Worm (Caenorhabditis elegans) whole organism, late embryonic: ENCODE data around the gene exos-2.

Source experiments
- ceh-6 ChIP-seq: fragments of 200-800 bp; sonication (Bioruptor generic); optimal IDR thresholded peaks from 2 replicates; lab custom pipeline; 2018; ENCODE audit warnings: mild to moderate bottlenecking, missing genetic modification characterization, missing compliant biosample characterization
- hlh-30 ChIP-seq: sonication (generic microtip); optimal IDR thresholded peaks from 2 replicates; lab custom pipeline; 2017; ENCODE audit warnings: antibody characterized with exemption, missing genetic modification characterization, missing compliant biosample characterization; ENCODE audit not compliant: insufficient read depth
- lim-6 ChIP-seq: sonication (generic microtip); optimal IDR thresholded peaks from 2 replicates; lab custom pipeline; 2016; ENCODE audit warnings: missing genetic modification characterization, missing compliant biosample characterization
- nfya-1 ChIP-seq: sonication (generic microtip); optimal IDR thresholded peaks from 2 replicates; lab custom pipeline; 2017; ENCODE audit warnings: missing genetic modification characterization, mild to moderate bottlenecking, missing compliant biosample characterization, antibody characterized with exemption, moderate library complexity
- nhr-232 ChIP-seq: sonication (generic microtip); optimal IDR thresholded peaks from 2 replicates; lab custom pipeline; 2016; ENCODE audit warnings: missing genetic modification characterization, missing compliant biosample characterization
- odd-2 ChIP-seq: sonication (generic microtip); optimal IDR thresholded peaks from 2 replicates; lab custom pipeline; 2017; ENCODE audit warnings: antibody characterized with exemption, mild to moderate bottlenecking, missing genetic modification characterization, missing compliant biosample characterization
- pag-3 ChIP-seq: sonication (generic microtip); optimal IDR thresholded peaks from 2 replicates; lab custom pipeline; 2016; ENCODE audit warnings: missing compliant biosample characterization, missing genetic modification characterization, borderline replicate concordance
- pros-1 ChIP-seq: fragments of 150-350 bp; optimal IDR thresholded peaks from 2 replicates; lab custom pipeline; 2014; ENCODE audit warnings: missing biosample characterization, missing genetic modification reagents, missing genetic modification characterization
- sox-2 ChIP-seq: fragments of 200-800 bp; sonication (Bioruptor generic); IDR thresholded peaks from 2 replicates; pipeline ENCODE4 v1.3.6; 2022; ENCODE audit warnings: missing genetic modification reagents, missing genetic modification characterization, missing compliant biosample characterization
- sox-4 ChIP-seq: sonication (generic microtip); optimal IDR thresholded peaks from 2 replicates; lab custom pipeline; 2017; ENCODE audit warnings: mild to moderate bottlenecking, missing genetic modification characterization, inconsistent platforms, missing compliant biosample characterization
- unc-3 ChIP-seq, 2 experiments: fragments of 200-800 bp in 1 of 2; sonication (Bioruptor generic) in 1 of 2; sonication (generic microtip) in 1 of 2; conservative IDR thresholded peaks in 1 of 2; optimal IDR thresholded peaks in 1 of 2; 2 replicates each; pipeline versions ENCODE4 v1.3.6 to Lab custom; 2016 to 2022; ENCODE audit warnings: missing compliant biosample characterization in 2 of 2, missing genetic modification characterization in 2 of 2, missing genetic modification reagents in 1 of 2

DNA sequence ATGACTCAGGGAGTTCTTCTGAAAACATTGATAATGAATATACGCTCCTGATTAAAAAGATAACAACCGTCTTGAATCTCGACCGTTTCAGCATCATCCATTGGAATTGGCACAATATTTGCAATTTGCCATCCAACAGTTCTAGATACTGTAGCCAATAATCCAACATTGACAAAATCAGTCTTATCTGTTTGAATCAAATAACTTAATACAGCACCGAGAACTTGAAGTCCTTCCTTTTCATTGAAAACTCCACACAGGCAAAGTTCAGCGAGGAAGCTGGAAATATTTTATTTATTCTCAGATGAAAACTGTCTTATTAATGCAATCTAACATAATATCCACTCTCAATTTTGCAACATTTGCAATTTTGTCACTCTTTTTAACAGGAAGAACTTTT, 43.0 kb upstream of the exos-2 start:
- TF ChIP-seq unc-3 (GFP tag; conservative IDR thresholded peaks at IDR 0.05; lab: Robert Waterston, UW) (no peak), unc-3 (tag; optimal IDR thresholded peaks at IDR 0.05; lab: Kevin White, UChicago) (no peak), sox-2 (no peak), pros-1 (tag; lab: Kevin White, UChicago) (no peak), nfya-1 (tag; lab: Kevin White, UChicago) (no peak), ceh-6 (GFP tag; lab: Kevin White, UChicago) (no peak), pag-3 (tag; lab: Kevin White, UChicago) (no peak), odd-2 (tag; lab: Kevin White, UChicago) (no peak), nhr-232 (tag; lab: Kevin White, UChicago) (no peak), sox-4 (tag; lab: Kevin White, UChicago) (no peak), lim-6 (tag; lab: Kevin White, UChicago) (no peak), hlh-30 (no peak)
